In genomic region chr2L:4971329-4971798, dm6 we compare ENCODE assay signal across 4 fruit fly cellular contexts.
TF ChIP-seq lines count a peak whose summit lies in the region.

Gene CG14043 (plus strand): TSS chr2L:4971702.

- TF ChIP-seq CTCF in whole organism, embryonic (GFP tag; optimal IDR thresholded peaks at IDR 0.05; lab: Kevin White, UChicago), result peak; percentile 17

TF ChIP-seq in whole organism, adult, 20 proteins besides CTCF, POLR2A, EP300 and RAD21:
- TF ChIP-seq CG1620 (GFP tag; optimal IDR thresholded peaks at IDR 0.05; lab: Kevin White, UChicago) (peak; percentile 50), Crg-1 (GFP tag; optimal IDR thresholded peaks at IDR 0.05; lab: Kevin White, UChicago) (peak; percentile 29), Mnt (GFP tag; optimal IDR thresholded peaks at IDR 0.05; lab: Kevin White, UChicago) (peak; percentile 72), CG7101 (tag; optimal IDR thresholded peaks at IDR 0.05; lab: Kevin White, UChicago) (peak; percentile 25), tj (GFP tag; optimal IDR thresholded peaks at IDR 0.05; lab: Kevin White, UChicago) (peak; percentile 14), cic (GFP tag; optimal IDR thresholded peaks at IDR 0.05; lab: Kevin White, UChicago) (peak; percentile 46), Hr96 (GFP tag; optimal IDR thresholded peaks at IDR 0.05; lab: Kevin White, UChicago) (no peak), toe (GFP tag; optimal IDR thresholded peaks at IDR 0.05; lab: Kevin White, UChicago) (no peak), CG33017 (tag; optimal IDR thresholded peaks at IDR 0.05; lab: Kevin White, UChicago) (no peak), pad (GFP tag; optimal IDR thresholded peaks at IDR 0.05; lab: Kevin White, UChicago) (peak; percentile 26), CG5204 (GFP tag; optimal IDR thresholded peaks at IDR 0.05; lab: Kevin White, UChicago) (no peak), kay (GFP tag; lab: Kevin White, UChicago; ENCODE audit: borderline replicate concordance) (no peak), CG14711 (tag; optimal IDR thresholded peaks at IDR 0.05; lab: Kevin White, UChicago) (peak; percentile 66), bab1 (GFP tag; optimal IDR thresholded peaks at IDR 0.05; lab: Kevin White, UChicago) (peak; percentile 74), CG11617 (GFP tag; optimal IDR thresholded peaks at IDR 0.05; lab: Kevin White, UChicago) (peak; percentile 19)

TF ChIP-seq in whole organism, embryonic, 481 proteins besides CTCF, POLR2A, EP300 and RAD21 (continues in another document):
- TF ChIP-seq pita (GFP tag; optimal IDR thresholded peaks at IDR 0.05; lab: Kevin White, UChicago) (peak; percentile 62), run (tag; optimal IDR thresholded peaks at IDR 0.05; lab: Kevin White, UChicago) (no peak), emc (GFP tag; optimal IDR thresholded peaks at IDR 0.05; lab: Kevin White, UChicago) (no peak), CG11456 (GFP tag; IDR thresholded peaks at IDR 0.05; lab: Robert Waterston, UW) (no peak), gcm (GFP tag; optimal IDR thresholded peaks at IDR 0.05; lab: Kevin White, UChicago) (no peak), Dek (tag; optimal IDR thresholded peaks at IDR 0.05; lab: Kevin White, UChicago) (peak; percentile 53), lilli (GFP tag; optimal IDR thresholded peaks at IDR 0.05; lab: Kevin White, UChicago) (peak; percentile 33), jumu (GFP tag; optimal IDR thresholded peaks at IDR 0.05; lab: Kevin White, UChicago) (peak; percentile 40), CG2712 (tag; optimal IDR thresholded peaks at IDR 0.05; lab: Kevin White, UChicago) (peak; percentile 69), CG2199 (GFP tag; IDR thresholded peaks at IDR 0.05; lab: Robert Waterston, UW) (no peak), Ets97D (GFP tag; optimal IDR thresholded peaks at IDR 0.05; lab: Kevin White, UChicago) (peak; percentile 81), bab2 (GFP tag; optimal IDR thresholded peaks at IDR 0.05; lab: Kevin White, UChicago) (no peak), Dip3 (GFP tag; optimal IDR thresholded peaks at IDR 0.05; lab: Kevin White, UChicago) (peak; percentile 32), twi (tag; optimal IDR thresholded peaks at IDR 0.05; lab: Kevin White, UChicago) (peak; percentile 21), Usf (GFP tag; optimal IDR thresholded peaks at IDR 0.05; lab: Kevin White, UChicago) (no peak), CG9727 (GFP tag; optimal IDR thresholded peaks at IDR 0.05; lab: Kevin White, UChicago) (peak; percentile 14), gfzf (GFP tag; optimal IDR thresholded peaks at IDR 0.05; lab: Kevin White, UChicago) (peak; percentile 98), ssp (GFP tag; IDR thresholded peaks at IDR 0.05; lab: Robert Waterston, UW) (no peak), CG13287 (GFP tag; IDR thresholded peaks at IDR 0.05; lab: Robert Waterston, UW; ENCODE audit: partially characterized antibody) (peak; percentile 48), ap (GFP tag; IDR thresholded peaks at IDR 0.05; lab: Robert Waterston, UW) (no peak), CG4404 (GFP tag; IDR thresholded peaks at IDR 0.05; lab: Robert Waterston, UW) (no peak), Nf-YB (GFP tag; optimal IDR thresholded peaks at IDR 0.05; lab: Kevin White, UChicago) (no peak), CG11247 (GFP tag; IDR thresholded peaks at IDR 0.05; lab: Robert Waterston, UW) (no peak), sim (GFP tag; IDR thresholded peaks at IDR 0.05; lab: Robert Waterston, UW) (no peak), CG6654 (GFP tag; optimal IDR thresholded peaks at IDR 0.05; lab: Kevin White, UChicago) (no peak), CG31441 (GFP tag; IDR thresholded peaks at IDR 0.05; lab: Robert Waterston, UW) (no peak), ranshi (GFP tag; IDR thresholded peaks at IDR 0.05; lab: Robert Waterston, UW) (no peak)

TF ChIP-seq in whole organism, prepupa, 60 proteins besides CTCF, POLR2A, EP300 and RAD21:
- TF ChIP-seq dsx (GFP tag; optimal IDR thresholded peaks at IDR 0.05; lab: Kevin White, UChicago; ENCODE audit: poor library complexity, severe bottlenecking) (no peak), CG32006 (GFP tag; optimal IDR thresholded peaks at IDR 0.05; lab: Kevin White, UChicago) (no peak), esn (GFP tag; optimal IDR thresholded peaks at IDR 0.05; lab: Kevin White, UChicago) (peak; percentile 36), Sox15 (GFP tag; optimal IDR thresholded peaks at IDR 0.05; lab: Kevin White, UChicago) (no peak), Hr38 (GFP tag; optimal IDR thresholded peaks at IDR 0.05; lab: Kevin White, UChicago) (no peak), Eip75B (GFP tag; optimal IDR thresholded peaks at IDR 0.05; lab: Kevin White, UChicago) (no peak), fkh (GFP tag; optimal IDR thresholded peaks at IDR 0.05; lab: Kevin White, UChicago) (peak; percentile 92), CG31627 (GFP tag; optimal IDR thresholded peaks at IDR 0.05; lab: Kevin White, UChicago) (peak; percentile 31), CG3032 (tag; optimal IDR thresholded peaks at IDR 0.05; lab: Kevin White, UChicago) (peak; percentile 28)

TF ChIP-seq in whole organism, wandering third instar larva, 38 proteins besides CTCF, POLR2A, EP300 and RAD21:
- TF ChIP-seq Sp1 (GFP tag; optimal IDR thresholded peaks at IDR 0.05; lab: Kevin White, UChicago) (no peak), Myc (optimal IDR thresholded peaks at IDR 0.05; lab: Kevin White, UChicago) (peak; percentile 46), HLH106 (tag; optimal IDR thresholded peaks at IDR 0.05; lab: Kevin White, UChicago) (peak; percentile 2), h (GFP tag; optimal IDR thresholded peaks at IDR 0.05; lab: Kevin White, UChicago) (no peak), Rel (GFP tag; optimal IDR thresholded peaks at IDR 0.05; lab: Kevin White, UChicago) (no peak), Rel (tag; optimal IDR thresholded peaks at IDR 0.05; lab: Kevin White, UChicago) (peak; percentile 51)
TF ChIP-seq in whole organism, wandering third instar larva: peak in this region for 3.
